Worm (Caenorhabditis elegans) whole organism, L2 larva: ENCODE measurements around the gene set-2.

Experiments
- ZK546.5 ChIP-seq: sonication (generic microtip); optimal IDR thresholded peaks from 2 replicates; lab custom pipeline; 2017; ENCODE audit warnings: missing biosample characterization, missing genetic modification characterization
- ama-1 ChIP-seq: fragments of 150-350 bp; optimal IDR thresholded peaks from 2 replicates; lab custom pipeline; 2018; ENCODE audit warnings: inconsistent platforms
- ceh-82 ChIP-seq: fragments of 150-350 bp; optimal IDR thresholded peaks from 2 replicates; lab custom pipeline; 2014; ENCODE audit warnings: missing biosample characterization, missing genetic modification characterization
- dmd-4 ChIP-seq: sonication (generic microtip); optimal IDR thresholded peaks from 2 replicates; lab custom pipeline; 2017; ENCODE audit warnings: missing biosample characterization, missing genetic modification characterization
- elt-3 ChIP-seq: sonication (generic microtip); optimal IDR thresholded peaks from 2 replicates; lab custom pipeline; 2017; ENCODE audit warnings: missing biosample characterization, missing genetic modification characterization
- gmeb-1 ChIP-seq: fragments of 150-350 bp; optimal IDR thresholded peaks from 2 replicates; lab custom pipeline; 2014; ENCODE audit warnings: missing biosample characterization, missing genetic modification characterization
- lin-39 ChIP-seq: fragments of 150-350 bp; optimal IDR thresholded peaks from 2 replicates; lab custom pipeline; 2014; ENCODE audit warnings: missing biosample characterization, missing genetic modification reagents, missing genetic modification characterization
- peb-1 ChIP-seq: fragments of 150-350 bp; optimal IDR thresholded peaks from 2 replicates; lab custom pipeline; 2014; ENCODE audit warnings: missing biosample characterization, missing genetic modification characterization
- snpc-4 ChIP-seq: fragments of 150-350 bp; optimal IDR thresholded peaks from 2 replicates; lab custom pipeline; 2014; ENCODE audit warnings: missing biosample characterization, missing genetic modification characterization
- unc-39 ChIP-seq: fragments of 150-350 bp; optimal IDR thresholded peaks from 2 replicates; lab custom pipeline; 2014; ENCODE audit warnings: missing biosample characterization, missing genetic modification characterization
- unc-62 ChIP-seq: fragments of 150-350 bp; optimal IDR thresholded peaks from 2 replicates; lab custom pipeline; 2014; ENCODE audit warnings: missing biosample characterization, missing genetic modification reagents, missing genetic modification characterization
- zag-1 ChIP-seq: fragments of 150-350 bp; optimal IDR thresholded peaks from 2 replicates; lab custom pipeline; 2014; ENCODE audit warnings: missing biosample characterization, missing genetic modification characterization

DNA sequence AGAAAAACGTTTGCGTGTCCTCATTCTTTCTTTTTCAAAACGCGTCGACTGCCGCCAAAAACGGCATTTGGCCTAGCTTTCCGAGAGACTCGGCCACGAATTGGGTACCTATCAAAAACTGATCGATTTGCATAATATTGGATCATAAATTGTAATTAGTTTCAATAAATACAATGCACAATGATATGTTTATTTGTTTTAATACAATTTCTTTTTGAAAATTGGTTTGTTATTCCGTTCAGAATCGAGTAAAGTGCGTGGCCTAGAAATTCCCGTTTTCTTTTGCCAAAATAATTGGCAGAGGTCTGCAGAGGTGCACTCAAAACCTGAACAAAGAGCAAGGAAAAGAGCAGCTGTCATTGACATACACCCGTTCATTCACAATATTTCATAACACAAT is 24.6 kb downstream of the set-2 start, which contains the start of gene F26F4.8:
- TF ChIP-seq elt-3 (tag; lab: Kevin White, UChicago) (no peak), ZK546.5 (no peak), unc-39 (tag; lab: Kevin White, UChicago) (no peak), snpc-4 (tag; lab: Kevin White, UChicago) (no peak), lin-39 (tag; lab: Kevin White, UChicago) (no peak), ceh-82 (tag; lab: Kevin White, UChicago) (no peak), unc-62 (GFP tag; lab: Kevin White, UChicago) (no peak), gmeb-1 (tag; lab: Kevin White, UChicago) (peak; percentile 17), ama-1 (lab: Kevin White, UChicago) (no peak), zag-1 (tag; lab: Kevin White, UChicago) (no peak), peb-1 (tag; lab: Kevin White, UChicago) (no peak), dmd-4 (no peak)
